Fruit fly (Drosophila melanogaster): Measurements from ENCODE around the gene Pmi.
A peak's percentile ranks its signal among the peaks of the same experiment; 100 is the strongest.

Gene Pmi

dm6 chr3L:5770817-5771425, 8.9 kb upstream of the Pmi start (continued):
- 0 out of 2 replicates have a peak, but pooled peaks have one; percentile 10 for TF ChIP-seq Nf-YA (GFP tag; IDR thresholded peaks at IDR 0.05)
- peak; percentile 25 for TF ChIP-seq CG9797 (GFP tag; optimal IDR thresholded peaks at IDR 0.05)
- TF ChIP-seq pros (GFP tag; optimal IDR thresholded peaks at IDR 0.05), result peak; percentile 70
- TF ChIP-seq C15 (GFP tag; IDR thresholded peaks at IDR 0.05), result no peak
- peak; percentile 98 for TF ChIP-seq CG9215 (GFP tag; IDR thresholded peaks at IDR 0.05)
- TF ChIP-seq CG34422 (GFP tag; IDR thresholded peaks at IDR 0.05), result peak; percentile 90
- peak; percentile 90 for TF ChIP-seq gem (tag; optimal IDR thresholded peaks at IDR 0.05)
- peak; percentile 44 for TF ChIP-seq Dp (GFP tag; optimal IDR thresholded peaks at IDR 0.05)
- TF ChIP-seq CG6689 (GFP tag; IDR thresholded peaks at IDR 0.05), result peak; percentile 62
- peak; percentile 27; the same call in 1 of the 2 replicates for TF ChIP-seq danr (GFP tag; IDR thresholded peaks at IDR 0.05)
- TF ChIP-seq CG17829 (tag; optimal IDR thresholded peaks at IDR 0.05), result peak; percentile 81
- TF ChIP-seq crc (GFP tag; optimal IDR thresholded peaks at IDR 0.05), result peak; percentile 75
- TF ChIP-seq ttk (GFP tag; IDR thresholded peaks at IDR 0.05), result peak; percentile 41; the same call in 1 of the 2 replicates
- TF ChIP-seq Fer1 (GFP tag; optimal IDR thresholded peaks at IDR 0.05), result peak; percentile 91
- TF ChIP-seq grn (GFP tag; optimal IDR thresholded peaks at IDR 0.05), result peak; percentile 95
- 0 out of 2 replicates have a peak, but pooled peaks have one; percentile 22 for TF ChIP-seq CG43689 (GFP tag; IDR thresholded peaks at IDR 0.05)
- TF ChIP-seq Sin3A (optimal IDR thresholded peaks at IDR 0.05), result no peak
- peak; percentile 65 for TF ChIP-seq NK7.1 (GFP tag; optimal IDR thresholded peaks at IDR 0.05)
- peak; percentile 68 for TF ChIP-seq eyg (GFP tag; optimal IDR thresholded peaks at IDR 0.05)
- TF ChIP-seq kah (GFP tag; optimal IDR thresholded peaks at IDR 0.05), result peak; percentile 51
- peak; percentile 60 for TF ChIP-seq CG3163 (GFP tag; optimal IDR thresholded peaks at IDR 0.05)
- no peak for TF ChIP-seq jigr1 (GFP tag; IDR thresholded peaks at IDR 0.05)
- peak; percentile 81 for TF ChIP-seq CG16863 (GFP tag; optimal IDR thresholded peaks at IDR 0.05)
- TF ChIP-seq Myb (GFP tag; optimal IDR thresholded peaks at IDR 0.05), result peak; percentile 76
- TF ChIP-seq trem (tag; optimal IDR thresholded peaks at IDR 0.05), result peak; percentile 64
- TF ChIP-seq CG4328 (GFP tag; optimal IDR thresholded peaks at IDR 0.05), result peak; percentile 91
- no peak for TF ChIP-seq CkIIα-i1 (GFP tag; IDR thresholded peaks at IDR 0.05)
- TF ChIP-seq hkb (optimal IDR thresholded peaks at IDR 0.05), result no peak
- peak; percentile 75 for TF ChIP-seq hkb (GFP tag; IDR thresholded peaks at IDR 0.05)
- TF ChIP-seq rib (GFP tag; IDR thresholded peaks at IDR 0.05), result no peak
- TF ChIP-seq gro (GFP tag; optimal IDR thresholded peaks at IDR 0.05), result peak; percentile 90
- TF ChIP-seq Optix (GFP tag; IDR thresholded peaks at IDR 0.05), result no peak
- TF ChIP-seq zen (tag; optimal IDR thresholded peaks at IDR 0.05), result peak; percentile 68
- peak; percentile 81 for TF ChIP-seq pzg (GFP tag; optimal IDR thresholded peaks at IDR 0.05)
- TF ChIP-seq Dfd (GFP tag; optimal IDR thresholded peaks at IDR 0.05), result no peak
- TF ChIP-seq crp (GFP tag; optimal IDR thresholded peaks at IDR 0.05), result peak in 1 of 2 experiments; percentile 76
- TF ChIP-seq Eip74EF (GFP tag; optimal IDR thresholded peaks at IDR 0.05), result peak in 1 of 2 experiments; percentile 82
- TF ChIP-seq tna (GFP tag; IDR thresholded peaks at IDR 0.05; ENCODE audit: partially characterized antibody), result no peak
- peak; percentile 59 for TF ChIP-seq vvl (GFP tag; IDR thresholded peaks at IDR 0.05)
- TF ChIP-seq CG18476 (GFP tag; optimal IDR thresholded peaks at IDR 0.05), result peak; percentile 84
- TF ChIP-seq pum (GFP tag; optimal IDR thresholded peaks at IDR 0.05), result peak; percentile 79
- peak; percentile 81 for TF ChIP-seq chn (GFP tag; optimal IDR thresholded peaks at IDR 0.05)
- TF ChIP-seq MBD-R2 (GFP tag; IDR thresholded peaks at IDR 0.05), result peak; percentile 44; the same call in 1 of the 2 replicates
- peak; percentile 89 for TF ChIP-seq CG12391 (tag; optimal IDR thresholded peaks at IDR 0.05)
- peak; percentile 64 for TF ChIP-seq CG31388 (GFP tag; optimal IDR thresholded peaks at IDR 0.05)
- TF ChIP-seq Aef1 (GFP tag; IDR thresholded peaks at IDR 0.05), result peak; percentile 56
- peak; percentile 46; the same call in 1 of the 3 replicates for TF ChIP-seq CG2889 (GFP tag; IDR thresholded peaks at IDR 0.05)
- TF ChIP-seq salm (tag; optimal IDR thresholded peaks at IDR 0.05), result peak; percentile 72
- peak; percentile 75 for TF ChIP-seq cato (GFP tag; optimal IDR thresholded peaks at IDR 0.05; ENCODE audit: borderline replicate concordance)
- TF ChIP-seq NC2α (GFP tag; optimal IDR thresholded peaks at IDR 0.05), result peak; percentile 63
- TF ChIP-seq ato (GFP tag; IDR thresholded peaks at IDR 0.05; ENCODE audit: partially characterized antibody), result no peak

All from whole organism, embryonic.